Worm (Caenorhabditis elegans): Measurements from ENCODE around the gene tgt-2.
A peak's percentile ranks its signal among the peaks of the same experiment; 100 is the strongest.

The tgt-2 gene

DNA sequence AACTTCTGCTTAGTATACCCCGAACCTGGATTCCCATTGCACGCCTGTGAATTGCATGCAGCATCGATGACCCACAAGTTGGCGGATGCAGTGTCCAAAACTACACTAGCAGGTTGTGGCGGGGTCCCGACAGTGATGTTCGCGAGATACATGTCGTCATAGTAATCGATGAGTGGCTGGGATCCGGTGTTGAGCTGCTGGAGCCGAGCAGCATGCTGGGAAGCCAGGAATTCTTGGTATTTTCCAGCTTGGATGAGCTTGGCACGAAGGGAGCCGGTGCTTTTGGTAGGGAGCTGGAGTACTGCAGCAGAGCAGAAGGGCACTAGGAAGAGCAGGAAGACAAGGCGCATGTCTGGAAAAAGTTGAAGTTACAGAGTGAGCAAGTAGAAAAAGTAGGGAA lies 44.1 kb downstream of the tgt-2 start, which contains the start of gene asp-16:
Gene asp-16, minus strand, starts transcription at position 350 of the 400 bp plus-strand sequence.
- no peak for TF ChIP-seq tlp-1 (tag; optimal IDR thresholded peaks at IDR 0.05)
- no peak for TF ChIP-seq ztf-4 (tag; optimal IDR thresholded peaks at IDR 0.05)
- TF ChIP-seq fos-1 (tag; optimal IDR thresholded peaks at IDR 0.05) = no peak
- TF ChIP-seq skn-1 (tag; optimal IDR thresholded peaks at IDR 0.05) = no peak
- TF ChIP-seq nhr-90 (tag; optimal IDR thresholded peaks at IDR 0.05; ENCODE audit: poor library complexity) = no peak
- TF ChIP-seq ztf-11 (tag; optimal IDR thresholded peaks at IDR 0.05) = no peak
- no peak for TF ChIP-seq unc-30 (tag; optimal IDR thresholded peaks at IDR 0.05)
- no peak for TF ChIP-seq efl-3 (GFP tag; optimal IDR thresholded peaks at IDR 0.05)
- no peak for TF ChIP-seq unc-62 (GFP tag; optimal IDR thresholded peaks at IDR 0.05)
- no peak for TF ChIP-seq dpl-1 (GFP tag; optimal IDR thresholded peaks at IDR 0.05)
- no peak for TF ChIP-seq nhr-85 (tag)

ce11 chrV:19044753-19045152 lies 46.6 kb downstream of the tgt-2 start, which contains the start of gene asp-15:
asp-15 (minus strand) TSS chrV:19044853.
- TF ChIP-seq mab-9 (GFP tag; IDR thresholded peaks at IDR 0.05) (no peak), nhr-71 (tag; optimal IDR thresholded peaks at IDR 0.05) (no peak), nhr-19 (GFP tag; conservative IDR thresholded peaks at IDR 0.05) (no peak), lin-15B (tag; optimal IDR thresholded peaks at IDR 0.05) (no peak), fos-1 (tag; optimal IDR thresholded peaks at IDR 0.05) (no peak), unc-86 (tag; optimal IDR thresholded peaks at IDR 0.05) (no peak), mep-1 (tag; optimal IDR thresholded peaks at IDR 0.05) (no peak), ces-1 (GFP tag; optimal IDR thresholded peaks at IDR 0.05) (no peak), snpc-4 (tag; optimal IDR thresholded peaks at IDR 0.05) (no peak), vab-15 (tag; optimal IDR thresholded peaks at IDR 0.05) (no peak), nhr-90 (tag; optimal IDR thresholded peaks at IDR 0.05; ENCODE audit: poor library complexity) (no peak), tbx-2 (tag; optimal IDR thresholded peaks at IDR 0.05) (no peak), elt-2 (tag; optimal IDR thresholded peaks at IDR 0.05) (no peak), nhr-12 (tag; optimal IDR thresholded peaks at IDR 0.05) (no peak), sptf-1 (tag; optimal IDR thresholded peaks at IDR 0.05) (no peak)

- TF ChIP-seq mef-2 (tag; optimal IDR thresholded peaks at IDR 0.05) (no peak), mab-9 (GFP tag; IDR thresholded peaks at IDR 0.05) (no peak), fkh-10 (GFP tag; optimal IDR thresholded peaks at IDR 0.05) (no peak), nhr-76 (tag; optimal IDR thresholded peaks at IDR 0.05) (no peak), jun-1 (tag; optimal IDR thresholded peaks at IDR 0.05) (no peak), fos-1 (tag; optimal IDR thresholded peaks at IDR 0.05) (no peak), unc-130 (tag; optimal IDR thresholded peaks at IDR 0.05) (no peak), ztf-11 (tag; optimal IDR thresholded peaks at IDR 0.05) (no peak), nhr-85 (tag) (no peak), nhr-77 (tag; optimal IDR thresholded peaks at IDR 0.05) (no peak), nhr-90 (tag; optimal IDR thresholded peaks at IDR 0.05; ENCODE audit: poor library complexity) (no peak), grh-1 (GFP tag; IDR thresholded peaks at IDR 0.05) (no peak), Y116A8C.19 (tag; optimal IDR thresholded peaks at IDR 0.05; ENCODE audit: borderline replicate concordance) (no peak), lsy-2 (tag; optimal IDR thresholded peaks at IDR 0.05) (no peak)
These were observed 49.3 kb downstream of the tgt-2 start for ce11 chrV:19047442-19047841.

ce11 chrV:19049140-19050092 lies 51.3 kb downstream of the tgt-2 start:
- no peak for TF ChIP-seq ztf-4 (tag; optimal IDR thresholded peaks at IDR 0.05)
- peak; percentile 90 for TF ChIP-seq aly-2 (tag; optimal IDR thresholded peaks at IDR 0.05)
- peak; percentile 15; the same call in 1 of the 2 replicates for TF ChIP-seq nhr-19 (GFP tag; conservative IDR thresholded peaks at IDR 0.05)
- peak; percentile 2 for TF ChIP-seq ama-1 (optimal IDR thresholded peaks at IDR 0.05)
- TF ChIP-seq efl-1 (optimal IDR thresholded peaks at IDR 0.05) = no peak
- TF ChIP-seq efl-1 (GFP tag; optimal IDR thresholded peaks at IDR 0.05 in 1 of 2) = peak in 1 of 2 experiments; percentile 89
- peak; percentile 47 for TF ChIP-seq nhr-71 (tag; optimal IDR thresholded peaks at IDR 0.05)
- no peak for TF ChIP-seq sup-37 (GFP tag; optimal IDR thresholded peaks at IDR 0.05)
- TF ChIP-seq C16A3.4 (tag; optimal IDR thresholded peaks at IDR 0.05) = no peak
- TF ChIP-seq dsc-1 (tag; optimal IDR thresholded peaks at IDR 0.05) = no peak
- TF ChIP-seq nhr-90 (tag; optimal IDR thresholded peaks at IDR 0.05; ENCODE audit: poor library complexity) = peak; percentile 15
- TF ChIP-seq lin-35 (GFP tag; optimal IDR thresholded peaks at IDR 0.05) = peak in 1 of 2 experiments; percentile 50
- peak; percentile 35 for TF ChIP-seq elt-2 (tag; optimal IDR thresholded peaks at IDR 0.05)
- TF ChIP-seq nhr-84 (tag; optimal IDR thresholded peaks at IDR 0.05) = no peak
